Worm (Caenorhabditis elegans) whole organism, young adult: ENCODE data around the gene Y16B4A.2.

ENCODE experiments used
- F57C9.4 ChIP-seq: sonication (generic microtip); optimal IDR thresholded peaks from 2 replicates; lab custom pipeline; 2017; ENCODE audit warnings: mild to moderate bottlenecking, missing genetic modification characterization, missing compliant biosample characterization
- ceh-100 ChIP-seq: fragments of 200-800 bp; sonication (Bioruptor generic); IDR thresholded peaks from 2 replicates; pipeline ENCODE4 v1.3.6; 2022; ENCODE audit warnings: missing genetic modification reagents, missing genetic modification characterization, missing compliant biosample characterization
- ceh-27 ChIP-seq: fragments of 200-800 bp; sonication (Bioruptor generic); optimal IDR thresholded peaks from 2 replicates; lab custom pipeline; 2018; ENCODE audit warnings: mild to moderate bottlenecking, missing genetic modification characterization, moderate library complexity, missing compliant biosample characterization
- ekl-4 ChIP-seq: fragments of 200-800 bp; sonication (Bioruptor generic); IDR thresholded peaks from 2 replicates; pipeline ENCODE4 v1.3.6; 2022; ENCODE audit warnings: missing genetic modification reagents, missing genetic modification characterization, missing compliant biosample characterization
- hlh-12 ChIP-seq: sonication (generic microtip); optimal IDR thresholded peaks from 2 replicates; lab custom pipeline; 2016; ENCODE audit warnings: missing genetic modification characterization, missing compliant biosample characterization
- nhr-120 ChIP-seq: fragments of 200-800 bp; sonication (Bioruptor generic); IDR thresholded peaks from 2 replicates; pipeline ENCODE4 v1.3.6; 2022; ENCODE audit warnings: missing genetic modification characterization, missing compliant biosample characterization
- rec-8 ChIP-seq, 2 experiments: sonication (generic microtip); optimal IDR thresholded peaks; 2 replicates each; lab custom pipeline; 2016; ENCODE audit warnings: mild to moderate bottlenecking in 2 of 2, missing genetic modification characterization in 2 of 2, missing genetic modification reagents in 2 of 2, missing genotype in 2 of 2, missing biosample characterization in 1 of 2, missing compliant biosample characterization in 1 of 2, moderate library complexity in 1 of 2
- rpc-1 ChIP-seq, 2 experiments: fragments of 150-350 bp in 1 of 2; sonication (generic microtip) in 1 of 2; optimal IDR thresholded peaks; 2 replicates each; lab custom pipeline; 2014 to 2018; ENCODE audit warnings: missing biosample characterization in 1 of 2, missing genetic modification characterization in 1 of 2, missing genetic modification reagents in 1 of 2, missing genotype in 1 of 2
- somi-1 ChIP-seq: fragments of 200-800 bp; sonication (Bioruptor generic); optimal IDR thresholded peaks from 2 replicates; lab custom pipeline; 2018; ENCODE audit warnings: mild to moderate bottlenecking, missing genetic modification characterization, missing compliant biosample characterization
- unc-62 ChIP-seq: fragments of 150-350 bp; optimal IDR thresholded peaks from 2 replicates; lab custom pipeline; 2014; ENCODE audit warnings: missing biosample characterization, missing genetic modification reagents, missing genetic modification characterization

ce11 chrX:14783434-14784142 is 11.9 kb upstream of the Y16B4A.2 start:
- TF ChIP-seq ekl-4 (GFP tag; lab: Robert Waterston, UW), result no peak
- TF ChIP-seq ceh-27, result no peak
- TF ChIP-seq rec-8 (tag; optimal IDR thresholded peaks at IDR 0.05; lab: Kevin White, UChicago), result no peak
- no peak for TF ChIP-seq hlh-12
- no peak for TF ChIP-seq F57C9.4 (tag; lab: Kevin White, UChicago)
- TF ChIP-seq nhr-120 (GFP tag; lab: Robert Waterston, UW), result no peak
- no peak for TF ChIP-seq ceh-100 (GFP tag; lab: Robert Waterston, UW)
- no peak for TF ChIP-seq somi-1
- no peak for TF ChIP-seq rpc-1 (optimal IDR thresholded peaks at IDR 0.05; lab: Kevin White, UChicago)
- no peak for TF ChIP-seq rpc-1 (tag; optimal IDR thresholded peaks at IDR 0.05; lab: Kevin White, UChicago)
- peak; percentile 27 for TF ChIP-seq unc-62 (GFP tag; lab: Kevin White, UChicago)
